Worm (Caenorhabditis elegans): ENCODE results near the gene srw-10.

The srw-10 gene

ce11 chrIII:12757367-12757766 lies 2.2 kb downstream of the srw-10 start, which contains the start of gene srw-9:
Gene srw-9, plus strand, starts transcription at chrIII:12757667.
- TF ChIP-seq ceh-79 (tag; optimal IDR thresholded peaks at IDR 0.05) (no peak), snpc-3.4 (tag; optimal IDR thresholded peaks at IDR 0.05) (no peak), nhr-27 (tag; optimal IDR thresholded peaks at IDR 0.05) (no peak), aptf-2 (GFP tag; conservative IDR thresholded peaks at IDR 0.05) (no peak), mxl-1 (tag; optimal IDR thresholded peaks at IDR 0.05) (no peak), ZK185.1 (tag; optimal IDR thresholded peaks at IDR 0.05; ENCODE audit: poor library complexity, severe bottlenecking) (no peak), egl-18 (GFP tag; IDR thresholded peaks at IDR 0.05) (no peak), K11D2.4 (GFP tag; IDR thresholded peaks at IDR 0.05) (no peak), madf-8 (GFP tag; conservative IDR thresholded peaks at IDR 0.05) (no peak), dpl-1 (GFP tag; optimal IDR thresholded peaks at IDR 0.05) (no peak)

ce11 chrIII:12764241-12764640 lies 9.1 kb downstream of the srw-10 start, which contains the start of the genes irld-19 and irld-61:
Gene irld-19, minus strand, starts transcription at chrIII:12764341.
Gene irld-61, plus strand, starts transcription at chrIII:12764553.
- no peak for TF ChIP-seq ceh-100 (GFP tag; IDR thresholded peaks at IDR 0.05)
- TF ChIP-seq nhr-90 (tag; optimal IDR thresholded peaks at IDR 0.05) = no peak
- no peak for TF ChIP-seq rec-8 (tag; optimal IDR thresholded peaks at IDR 0.05)
- no peak for TF ChIP-seq him-1 (tag; optimal IDR thresholded peaks at IDR 0.05)
- TF ChIP-seq hmg-1.2 (GFP tag; IDR thresholded peaks at IDR 0.05) = no peak
- no peak for TF ChIP-seq efl-1 (GFP tag; optimal IDR thresholded peaks at IDR 0.05)
- no peak for TF ChIP-seq ekl-4 (GFP tag; IDR thresholded peaks at IDR 0.05)
- no peak for TF ChIP-seq ceh-91 (GFP tag; IDR thresholded peaks at IDR 0.05)

- no peak for TF ChIP-seq C06A6.2 (GFP tag; conservative IDR thresholded peaks at IDR 0.05)
- no peak for TF ChIP-seq rpc-1 (optimal IDR thresholded peaks at IDR 0.05)
- no peak for TF ChIP-seq rpc-1 (tag; optimal IDR thresholded peaks at IDR 0.05)
- TF ChIP-seq ama-1 (optimal IDR thresholded peaks at IDR 0.05) = no peak
- no peak for TF ChIP-seq ama-1 (GFP tag; optimal IDR thresholded peaks at IDR 0.05)
- TF ChIP-seq Y79H2A.3 (GFP tag; conservative IDR thresholded peaks at IDR 0.05) = no peak
- no peak for TF ChIP-seq dpff-1 (tag; optimal IDR thresholded peaks at IDR 0.05)
- TF ChIP-seq snpc-1.1 (tag; optimal IDR thresholded peaks at IDR 0.05; ENCODE audit: insufficient read depth) = no peak
- no peak for TF ChIP-seq ztf-3 (GFP tag; optimal IDR thresholded peaks at IDR 0.05)
Measured at ce11 chrIII:12773753-12774152, 18.6 kb downstream of the srw-10 start.

- TF ChIP-seq attf-3 (GFP tag; conservative IDR thresholded peaks at IDR 0.05) = no peak
- no peak for TF ChIP-seq sdz-38 (tag; optimal IDR thresholded peaks at IDR 0.05)
- no peak for TF ChIP-seq snpc-4 (GFP tag; optimal IDR thresholded peaks at IDR 0.05)
- no peak for TF ChIP-seq snpc-4 (tag; optimal IDR thresholded peaks at IDR 0.05)
- no peak for TF ChIP-seq dox-1 (GFP tag; IDR thresholded peaks at IDR 0.05)
- no peak for TF ChIP-seq bed-2 (GFP tag; IDR thresholded peaks at IDR 0.05)
- TF ChIP-seq zfh-2 (GFP tag; conservative IDR thresholded peaks at IDR 0.05) = peak; percentile 79
- TF ChIP-seq Y56A3A.18 (GFP tag; IDR thresholded peaks at IDR 0.05) = no peak
- TF ChIP-seq lin-54 (GFP tag; optimal IDR thresholded peaks at IDR 0.05) = no peak
- TF ChIP-seq egl-18 (GFP tag; IDR thresholded peaks at IDR 0.05) = no peak
- no peak for TF ChIP-seq K11D2.4 (GFP tag; IDR thresholded peaks at IDR 0.05)
- TF ChIP-seq nfyb-1 (GFP tag; IDR thresholded peaks at IDR 0.05) = no peak
- TF ChIP-seq attf-6 (GFP tag; IDR thresholded peaks at IDR 0.05) = no peak
- no peak for TF ChIP-seq aptf-3 (GFP tag; IDR thresholded peaks at IDR 0.05)
- no peak for TF ChIP-seq nhr-27 (tag; optimal IDR thresholded peaks at IDR 0.05)
- no peak for TF ChIP-seq hsf-1 (GFP tag; IDR thresholded peaks at IDR 0.05)
- no peak for TF ChIP-seq mes-4 (tag; optimal IDR thresholded peaks at IDR 0.05)
- TF ChIP-seq F39B2.1 (GFP tag; IDR thresholded peaks at IDR 0.05) = no peak
- no peak for TF ChIP-seq snpc-1.3 (tag; optimal IDR thresholded peaks at IDR 0.05; ENCODE audit: insufficient read depth)
- TF ChIP-seq ekl-4 (GFP tag; IDR thresholded peaks at IDR 0.05) = no peak
- TF ChIP-seq lin-26 (GFP tag; IDR thresholded peaks at IDR 0.05) = 0 out of 2 replicates have a peak, but pooled peaks have one; percentile 25
- TF ChIP-seq egrh-3 (GFP tag; IDR thresholded peaks at IDR 0.05) = peak; percentile 41; the same call in 1 of the 2 replicates
Measured at ce11 chrIII:12779676-12780337, 24.7 kb downstream of the srw-10 start, which contains the start of gene gab-1. Gene gab-1, minus strand, starts transcription at chrIII:12779726.
